Worm (Caenorhabditis elegans): ENCODE data around the gene msp-53.
"Not testable (repeated sequence)": the region's sequence is repeated elsewhere in the genome, so short reads cannot be mapped to it uniquely, and the experiment has no call there.

msp-53 gene

DNA sequence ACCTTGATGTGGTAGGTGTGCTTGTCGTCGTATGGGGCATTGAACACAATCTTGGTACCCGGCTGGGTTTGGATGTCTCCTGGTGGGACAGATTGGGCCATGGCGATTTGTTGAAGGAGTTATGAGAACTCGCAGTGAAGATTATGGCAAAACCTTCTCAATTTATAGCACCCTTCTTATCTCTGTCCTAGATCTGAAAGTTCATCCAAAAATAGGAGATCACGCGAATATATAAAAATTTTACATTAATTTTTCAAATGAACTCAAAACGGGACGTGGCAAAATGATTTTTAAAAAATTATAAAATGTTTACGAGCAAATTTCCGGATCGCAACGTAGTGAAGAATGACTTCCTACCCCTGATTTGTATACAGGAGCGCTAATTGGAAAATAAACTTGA is at the start of gene msp-53:
TSS of gene msp-53 (minus strand) at position 101 of the 400 bp plus-strand sequence.
- not testable (repeated sequence) for TF ChIP-seq mbf-1 (tag; optimal IDR thresholded peaks at IDR 0.05); ceh-82 (tag; optimal IDR thresholded peaks at IDR 0.05); blmp-1 (tag; optimal IDR thresholded peaks at IDR 0.05; ENCODE audit: insufficient read depth)

DNA sequence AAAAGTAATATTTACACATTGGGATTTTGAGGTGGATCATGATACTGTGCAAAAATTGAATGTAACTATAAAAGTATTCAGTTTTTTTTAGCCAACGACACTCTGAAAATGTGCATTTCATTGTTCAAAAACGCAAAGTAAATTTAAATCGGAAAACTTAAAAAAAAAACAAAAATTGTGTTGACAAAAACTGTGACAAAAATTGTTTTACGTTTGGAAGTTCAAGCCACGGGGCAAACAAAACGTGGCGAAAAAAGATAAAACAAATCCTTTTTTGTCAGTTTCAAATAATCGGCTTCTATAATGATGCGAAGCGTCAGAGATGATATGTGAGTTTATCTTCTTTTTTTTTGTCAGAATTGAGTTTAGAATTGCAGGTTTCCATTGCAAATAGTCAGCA is 46.7 kb upstream of the msp-53 start, which contains the start of gene AC7.3:
TSS of gene AC7.3 (plus strand) at position 301 of the 400 bp plus-strand sequence.
- TF ChIP-seq nhr-10 (tag; optimal IDR thresholded peaks at IDR 0.05) (no peak), nhr-25 (tag; optimal IDR thresholded peaks at IDR 0.05) (no peak), elt-1 (tag; optimal IDR thresholded peaks at IDR 0.05) (no peak)

DNA sequence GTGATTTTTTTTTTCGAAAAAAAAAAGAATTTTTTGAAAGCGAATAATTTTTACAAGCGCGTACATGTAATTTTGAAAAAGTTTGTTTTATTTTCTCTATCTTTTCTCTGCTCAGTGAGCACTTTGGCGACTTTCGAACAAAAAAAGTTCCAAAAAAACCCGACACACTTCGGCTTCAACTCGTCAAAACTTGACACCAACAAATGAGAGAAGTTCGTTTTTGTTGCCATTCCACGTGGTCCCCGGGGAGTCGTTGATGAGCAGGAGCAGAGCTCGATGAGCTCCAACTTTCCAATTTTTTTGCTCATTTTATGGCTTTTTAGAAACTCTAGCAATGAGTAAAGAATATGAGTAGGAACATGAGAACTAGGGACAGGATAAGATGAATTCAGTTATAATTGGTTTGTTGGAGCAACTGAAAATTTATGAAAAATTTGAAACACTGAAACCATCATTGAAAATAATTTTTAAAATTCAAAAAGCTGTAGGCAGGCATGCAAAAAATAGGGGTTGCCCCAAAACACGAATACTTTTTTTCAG is 45.6 kb upstream of the msp-53 start:
- TF ChIP-seq nhr-6 (tag; optimal IDR thresholded peaks at IDR 0.05) (no peak), fos-1 (tag; optimal IDR thresholded peaks at IDR 0.05) (no peak), nhr-12 (tag; optimal IDR thresholded peaks at IDR 0.05) (no peak), mdl-1 (tag; optimal IDR thresholded peaks at IDR 0.05) (peak in 1 of 2 experiments; percentile 50), blmp-1 (tag; optimal IDR thresholded peaks at IDR 0.05; ENCODE audit: insufficient read depth) (no peak), egl-27 (tag; optimal IDR thresholded peaks at IDR 0.05) (no peak)

DNA sequence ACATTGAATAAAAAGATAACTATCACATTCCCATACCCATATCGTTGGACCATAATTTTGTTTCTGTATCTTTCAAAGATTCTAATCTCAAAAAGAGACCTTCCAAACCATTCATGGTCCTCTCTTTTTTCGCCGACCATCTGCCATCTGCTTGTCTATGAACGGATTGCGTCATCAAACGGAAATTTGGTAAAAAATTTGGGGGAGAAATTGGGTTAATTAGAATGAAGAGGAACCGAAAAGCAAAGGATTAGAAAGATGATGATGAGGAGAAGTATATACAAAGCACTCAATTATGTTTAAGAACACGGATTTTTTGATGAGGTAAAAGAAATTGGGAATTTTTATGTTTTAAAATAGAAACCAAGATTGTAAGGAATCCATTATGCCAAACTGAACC is 45.1 kb upstream of the msp-53 start:
- TF ChIP-seq Y55F3AM.14 (GFP tag; optimal IDR thresholded peaks at IDR 0.05) (no peak), nhr-129 (tag; optimal IDR thresholded peaks at IDR 0.05) (no peak), nhr-12 (tag; optimal IDR thresholded peaks at IDR 0.05) (no peak), elt-3 (tag; optimal IDR thresholded peaks at IDR 0.05) (no peak)

DNA sequence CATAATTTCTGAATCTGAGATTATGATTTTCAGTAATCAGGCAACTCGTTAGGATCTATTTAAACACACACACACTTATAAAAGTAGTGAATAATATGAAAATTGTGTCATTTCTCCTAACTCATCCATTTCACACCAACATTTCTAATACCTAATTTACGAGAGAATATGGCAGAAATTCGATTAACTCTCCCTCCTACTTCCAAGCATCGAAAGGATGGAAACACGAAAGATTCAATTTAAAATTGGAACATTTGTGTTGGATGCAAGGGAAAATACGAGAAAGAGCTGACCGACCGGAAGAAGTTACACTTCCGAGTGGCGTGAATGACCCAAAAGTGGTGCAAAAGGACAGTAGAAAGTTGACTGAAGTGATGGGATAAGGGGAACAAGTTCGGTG is 44.1 kb upstream of the msp-53 start:
- TF ChIP-seq lin-39 (tag; optimal IDR thresholded peaks at IDR 0.05) (no peak), sem-4 (tag; optimal IDR thresholded peaks at IDR 0.05) (peak; percentile 20)

DNA sequence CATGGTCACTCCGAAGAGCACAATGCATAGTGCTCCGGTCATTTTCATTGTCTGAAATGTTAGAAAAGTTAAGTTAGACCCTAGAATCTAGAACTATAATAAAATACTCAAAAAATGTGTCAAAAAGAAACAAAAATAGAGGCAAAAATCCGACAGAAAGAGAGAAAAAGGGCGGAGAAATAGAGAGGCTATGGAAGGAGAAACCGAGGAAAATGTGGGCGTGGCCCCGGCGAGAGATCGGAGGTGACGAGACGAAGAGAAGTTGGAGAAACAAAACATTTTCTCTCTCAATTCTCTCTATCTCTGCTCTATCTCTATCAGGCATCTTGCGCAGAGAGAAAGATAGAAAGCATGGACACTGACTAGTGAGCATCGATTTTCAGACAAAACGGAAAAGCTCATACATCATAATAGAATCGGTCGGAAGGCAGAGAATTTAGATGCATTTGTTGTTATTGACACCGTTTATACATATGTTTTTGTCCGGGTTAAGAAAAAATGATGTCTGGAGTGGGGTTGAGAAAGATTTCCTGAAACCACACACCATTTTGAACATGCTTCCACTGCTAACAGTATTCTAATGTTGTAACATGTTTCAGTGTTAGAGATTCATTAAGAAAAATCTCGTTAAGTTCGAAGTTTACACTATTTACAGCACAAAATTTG is 38.5 kb upstream of the msp-53 start, which contains the start of gene C02B10.3:
TSS of gene C02B10.3 (minus strand) at position 51 of the 666 bp plus-strand sequence.
- TF ChIP-seq unc-62 (GFP tag; optimal IDR thresholded peaks at IDR 0.05) = no peak
- TF ChIP-seq unc-55 (GFP tag; optimal IDR thresholded peaks at IDR 0.05) = peak; percentile 97
- no peak for TF ChIP-seq nhr-23 (tag; optimal IDR thresholded peaks at IDR 0.05)
- TF ChIP-seq lin-13 (GFP tag; optimal IDR thresholded peaks at IDR 0.05) = peak; percentile 7
- TF ChIP-seq ztf-11 (tag; optimal IDR thresholded peaks at IDR 0.05) = no peak
- TF ChIP-seq mdl-1 (tag; optimal IDR thresholded peaks at IDR 0.05) = peak in 1 of 2 experiments; percentile 39
- TF ChIP-seq F13H6.1 (tag; optimal IDR thresholded peaks at IDR 0.05) = peak; percentile 24
- no peak for TF ChIP-seq skn-1 (tag; optimal IDR thresholded peaks at IDR 0.05)
- TF ChIP-seq zag-1 (tag; optimal IDR thresholded peaks at IDR 0.05) = no peak
- no peak for TF ChIP-seq blmp-1 (tag; optimal IDR thresholded peaks at IDR 0.05; ENCODE audit: insufficient read depth)
- TF ChIP-seq lsy-2 (tag; optimal IDR thresholded peaks at IDR 0.05) = peak in 1 of 2 experiments; percentile 68
- TF ChIP-seq ceh-16 (tag; optimal IDR thresholded peaks at IDR 0.05) = no peak
- TF ChIP-seq lin-11 (tag; optimal IDR thresholded peaks at IDR 0.05) = peak; percentile 18
- TF ChIP-seq nhr-129 (tag; optimal IDR thresholded peaks at IDR 0.05) = peak; percentile 50
- peak; percentile 60 for TF ChIP-seq sma-9 (GFP tag; optimal IDR thresholded peaks at IDR 0.05)
- TF ChIP-seq sma-9 (tag; optimal IDR thresholded peaks at IDR 0.05) = no peak
- TF ChIP-seq crh-2 (tag; optimal IDR thresholded peaks at IDR 0.05) = peak; percentile 48
- no peak for TF ChIP-seq sem-4 (tag; optimal IDR thresholded peaks at IDR 0.05)
- peak; percentile 57 for TF ChIP-seq C34F6.9 (tag; optimal IDR thresholded peaks at IDR 0.05)
- TF ChIP-seq snpc-4 (tag; optimal IDR thresholded peaks at IDR 0.05) = no peak
- TF ChIP-seq gmeb-1 (tag; optimal IDR thresholded peaks at IDR 0.05) = no peak
- TF ChIP-seq nhr-12 (tag; optimal IDR thresholded peaks at IDR 0.05) = no peak
- no peak for TF ChIP-seq nhr-21 (tag; optimal IDR thresholded peaks at IDR 0.05)

Data from whole organism, L2 larva.